Worm (Caenorhabditis elegans): ENCODE results near the gene ddl-1.

ddl-1 gene

DNA sequence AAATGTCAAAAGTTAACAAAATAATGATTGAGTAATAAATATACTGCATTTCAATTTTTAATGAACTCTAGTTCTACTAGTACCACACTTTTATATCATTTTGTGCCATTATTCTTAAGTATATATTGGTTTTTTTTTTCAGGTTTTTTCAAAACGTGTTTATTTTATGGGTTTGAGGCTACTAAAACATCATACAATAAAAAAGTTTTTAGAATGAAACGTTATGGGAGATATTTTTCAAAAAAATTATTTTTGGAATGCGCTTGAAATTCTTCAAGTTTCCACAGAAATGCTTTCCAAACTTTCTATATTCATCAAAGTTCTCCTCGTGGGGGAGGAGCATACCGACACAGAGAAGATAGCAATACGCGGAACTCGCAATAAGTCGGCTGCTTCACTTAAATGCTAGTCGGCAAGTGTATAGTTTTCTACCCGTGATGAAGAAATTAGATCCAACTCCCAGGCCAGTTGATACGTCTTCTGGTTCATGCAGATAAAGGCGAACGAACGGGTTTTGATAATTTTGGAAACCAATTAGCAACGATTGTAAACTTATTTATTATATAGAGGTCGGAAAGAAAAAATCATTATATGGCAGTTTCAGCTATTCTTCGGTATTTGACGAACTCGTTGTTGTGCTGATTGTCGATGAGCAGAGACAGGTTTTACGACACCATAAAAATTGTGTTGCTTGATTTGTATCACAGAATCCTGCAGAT lies 48.7 kb downstream of the ddl-1 start, which contains the start of gene C17G10.10 (continued):
- TF ChIP-seq ceh-28 (tag; optimal IDR thresholded peaks at IDR 0.05), result peak; percentile 47
- peak; percentile 84 for TF ChIP-seq nhr-23 (tag; optimal IDR thresholded peaks at IDR 0.05)
- TF ChIP-seq ceh-82 (tag; optimal IDR thresholded peaks at IDR 0.05), result peak; percentile 60
- peak; percentile 9 for TF ChIP-seq nhr-12 (tag; optimal IDR thresholded peaks at IDR 0.05)
- TF ChIP-seq elt-1 (tag; optimal IDR thresholded peaks at IDR 0.05), result no peak
- TF ChIP-seq lin-39 (tag; optimal IDR thresholded peaks at IDR 0.05), result peak; percentile 38
- TF ChIP-seq daf-12 (tag; optimal IDR thresholded peaks at IDR 0.05), result no peak
- TF ChIP-seq zag-1 (tag; optimal IDR thresholded peaks at IDR 0.05), result no peak
- TF ChIP-seq eor-1 (tag; optimal IDR thresholded peaks at IDR 0.05), result no peak
- TF ChIP-seq ama-1 (optimal IDR thresholded peaks at IDR 0.05), result peak; percentile 93
